Fruit fly (Drosophila melanogaster) whole organism, adult: ENCODE results near the gene gammaTub37C.

Experiments
- CG12768 ChIP-seq: fragments of 200-800 bp; sonication (Bioruptor generic); optimal IDR thresholded peaks from 2 replicates; lab custom pipeline; 2017; ENCODE audit warnings: missing biosample characterization, missing genetic modification characterization, mild to moderate bottlenecking, moderate library complexity, missing genetic modification reagents
- CG14711 ChIP-seq: fragments of 200-800 bp; sonication (Bioruptor generic); optimal IDR thresholded peaks from 2 replicates; lab custom pipeline; 2018; ENCODE audit warnings: missing biosample characterization, mild to moderate bottlenecking, missing genetic modification characterization, moderate library complexity
- CG1620 ChIP-seq: fragments of 200-800 bp; sonication (Bioruptor generic); optimal IDR thresholded peaks from 2 replicates; lab custom pipeline; 2016; ENCODE audit warnings: missing biosample characterization, missing genetic modification characterization
- CG33017 ChIP-seq: fragments of 200-800 bp; sonication (Bioruptor generic); optimal IDR thresholded peaks from 2 replicates; lab custom pipeline; 2018; ENCODE audit warnings: missing biosample characterization, mild to moderate bottlenecking, missing genetic modification characterization, moderate library complexity
- CG7101 ChIP-seq: fragments of 200-800 bp; sonication (Bioruptor generic); optimal IDR thresholded peaks from 2 replicates; lab custom pipeline; 2018; ENCODE audit warnings: missing biosample characterization, mild to moderate bottlenecking, missing genetic modification characterization, moderate library complexity
- Crg-1 ChIP-seq: fragments of 200-800 bp; sonication (Bioruptor generic); optimal IDR thresholded peaks from 2 replicates; lab custom pipeline; 2016; ENCODE audit warnings: missing biosample characterization, missing genetic modification characterization
- Hr96 ChIP-seq: fragments of 200-800 bp; sonication (Bioruptor generic); optimal IDR thresholded peaks from 2 replicates; lab custom pipeline; 2016; ENCODE audit warnings: missing biosample characterization, missing genetic modification characterization
- Mnt ChIP-seq: fragments of 200-800 bp; sonication (Bioruptor generic); optimal IDR thresholded peaks from 2 replicates; lab custom pipeline; 2016; ENCODE audit warnings: missing biosample characterization, mild to moderate bottlenecking, missing genetic modification characterization
- cic ChIP-seq: fragments of 200-800 bp; sonication (Bioruptor generic); optimal IDR thresholded peaks from 2 replicates; lab custom pipeline; 2017; ENCODE audit warnings: missing biosample characterization, mild to moderate bottlenecking, missing genetic modification characterization, moderate library complexity
- cnc ChIP-seq, 2 experiments: fragments of >200 bp; optimal IDR thresholded peaks; 2 replicates each; lab custom pipeline; 2017
- kay ChIP-seq: fragments of 200-800 bp; sonication (Bioruptor generic); peaks from one replicate; lab custom pipeline; 2016; ENCODE audit warnings: missing biosample characterization, missing genetic modification characterization, borderline replicate concordance
- ovo ChIP-seq: fragments of 200-800 bp; sonication (Bioruptor generic); optimal IDR thresholded peaks from 2 replicates; lab custom pipeline; 2016; ENCODE audit warnings: missing biosample characterization, missing genetic modification characterization
- pad ChIP-seq: fragments of 200-800 bp; sonication (Bioruptor generic); optimal IDR thresholded peaks from 3 replicates; lab custom pipeline; 2017; ENCODE audit warnings: missing biosample characterization, missing genetic modification characterization, mild to moderate bottlenecking, moderate library complexity, missing genetic modification reagents
- toe ChIP-seq: fragments of 200-800 bp; sonication (Bioruptor generic); optimal IDR thresholded peaks from 2 replicates; lab custom pipeline; 2016; ENCODE audit warnings: missing biosample characterization, missing genetic modification characterization

- no peak for TF ChIP-seq cic
- TF ChIP-seq CG14711 (tag; lab: Kevin White, UChicago), result no peak
- no peak for TF ChIP-seq Crg-1
- no peak for TF ChIP-seq ovo
- TF ChIP-seq Hr96 (GFP tag; lab: Kevin White, UChicago), result no peak
- TF ChIP-seq CG7101 (tag; lab: Kevin White, UChicago), result no peak
- no peak for TF ChIP-seq CG1620
- TF ChIP-seq Mnt (GFP tag; lab: Kevin White, UChicago), result no peak
- no peak for TF ChIP-seq kay (GFP tag; lab: Kevin White, UChicago)
- no peak for TF ChIP-seq CG12768 (GFP tag; lab: Kevin White, UChicago)
- no peak for TF ChIP-seq cnc (optimal IDR thresholded peaks at IDR 0.05; lab: Kevin White, UChicago)
- no peak for TF ChIP-seq pad (GFP tag; lab: Kevin White, UChicago)
- TF ChIP-seq CG33017 (tag; lab: Kevin White, UChicago), result no peak
- TF ChIP-seq toe (GFP tag; lab: Kevin White, UChicago), result no peak
These were observed 40.7 kb upstream of the gammaTub37C start for dm6 chr2L:19225984-19226914.
